Fruit fly (Drosophila melanogaster): ENCODE data around the gene CG5418.

- no peak for TF ChIP-seq Aef1 (GFP tag; IDR thresholded peaks at IDR 0.05)
- no peak for TF ChIP-seq CG17328 (GFP tag; IDR thresholded peaks at IDR 0.05)
- no peak for TF ChIP-seq br (optimal IDR thresholded peaks at IDR 0.05)
- no peak for TF ChIP-seq Tbp (GFP tag; optimal IDR thresholded peaks at IDR 0.05)
- TF ChIP-seq CG4328 (GFP tag; optimal IDR thresholded peaks at IDR 0.05): no peak
- no peak for TF ChIP-seq CG6689 (GFP tag; IDR thresholded peaks at IDR 0.05)
- TF ChIP-seq Elba2 (GFP tag; optimal IDR thresholded peaks at IDR 0.05): no peak
- TF ChIP-seq Lpt (GFP tag; optimal IDR thresholded peaks at IDR 0.05): no peak
- TF ChIP-seq lola (GFP tag; optimal IDR thresholded peaks at IDR 0.05): no peak
- no peak for TF ChIP-seq Fer1 (GFP tag; optimal IDR thresholded peaks at IDR 0.05)
Measured at dm6 chr2L:12495196-12495595, 42.2 kb upstream of the CG5418 start.
